Worm (Caenorhabditis elegans) whole organism, L1 larva: Measurements from ENCODE around the gene twk-21.
A peak's percentile ranks its signal among the peaks of the same experiment; 100 is the strongest.

Experiments used
- C04F5.9 ChIP-seq: sonication (generic microtip); optimal IDR thresholded peaks from 2 replicates; lab custom pipeline; 2016; ENCODE audit warnings: missing genetic modification characterization, missing compliant biosample characterization
- C16A3.4 ChIP-seq: fragments of 150-350 bp; optimal IDR thresholded peaks from 2 replicates; lab custom pipeline; 2014; ENCODE audit warnings: missing biosample characterization, missing genetic modification characterization
- C34B4.2 ChIP-seq: sonication (generic microtip); optimal IDR thresholded peaks from 2 replicates; lab custom pipeline; 2017; ENCODE audit warnings: mild to moderate bottlenecking, missing genetic modification characterization, missing compliant biosample characterization
- Y116A8C.19 ChIP-seq: sonication (generic microtip); optimal IDR thresholded peaks from 2 replicates; lab custom pipeline; 2016; ENCODE audit warnings: missing compliant biosample characterization, missing genetic modification characterization, borderline replicate concordance
- alr-1 ChIP-seq: fragments of 200-800 bp; sonication (Bioruptor generic); optimal IDR thresholded peaks from 2 replicates; lab custom pipeline; 2018; ENCODE audit warnings: borderline replicate concordance, mild to moderate bottlenecking, missing genetic modification characterization, missing compliant biosample characterization
- aly-2 ChIP-seq: fragments of 150-350 bp; optimal IDR thresholded peaks from 2 replicates; lab custom pipeline; 2014; ENCODE audit warnings: missing biosample characterization, missing genetic modification characterization
- ama-1 ChIP-seq: fragments of 150-350 bp; optimal IDR thresholded peaks from 2 replicates; lab custom pipeline; 2014
- blmp-1 ChIP-seq: fragments of 150-350 bp; optimal IDR thresholded peaks from 2 replicates; lab custom pipeline; 2014; ENCODE audit warnings: missing biosample characterization, missing genetic modification characterization
- ceh-8 ChIP-seq: fragments of 200-800 bp; sonication (Bioruptor generic); optimal IDR thresholded peaks from 2 replicates; lab custom pipeline; 2018; ENCODE audit warnings: mild to moderate bottlenecking, missing genetic modification characterization, moderate library complexity, missing compliant biosample characterization
- ceh-82 ChIP-seq, 3 experiments: fragments of 150-350 bp in 1 of 3; sonication (generic microtip) in 2 of 3; optimal IDR thresholded peaks; 2 replicates each; lab custom pipeline; 2014 to 2017; ENCODE audit warnings: missing biosample characterization in 3 of 3, missing genetic modification characterization in 3 of 3
- ceh-88 ChIP-seq: fragments of 200-800 bp; sonication (Bioruptor generic); IDR thresholded peaks from 2 replicates; pipeline ENCODE4 v1.3.6; 2022; ENCODE audit warnings: missing genetic modification characterization, missing compliant biosample characterization
- ceh-90 ChIP-seq: sonication (generic microtip); optimal IDR thresholded peaks from 2 replicates; lab custom pipeline; 2016; ENCODE audit warnings: missing genetic modification characterization, missing compliant biosample characterization
- ces-1 ChIP-seq: fragments of 150-350 bp; optimal IDR thresholded peaks from 2 replicates; lab custom pipeline; 2014; ENCODE audit warnings: missing biosample characterization, missing genetic modification reagents, missing genetic modification characterization
- dsc-1 ChIP-seq: sonication (generic microtip); optimal IDR thresholded peaks from 2 replicates; lab custom pipeline; 2016; ENCODE audit warnings: mild to moderate bottlenecking, missing genetic modification characterization, missing compliant biosample characterization
- efl-1 ChIP-seq, 4 experiments: fragments of 150-350 bp; optimal IDR thresholded peaks in 3 of 4; peaks in 1 of 4; 1 replicate in 1 of 4; 2 replicates in 3 of 4; lab custom pipeline; 2014; ENCODE audit warnings: missing biosample characterization in 2 of 4, missing genetic modification characterization in 2 of 4, missing genetic modification reagents in 2 of 4
- egl-13 ChIP-seq: sonication (generic microtip); optimal IDR thresholded peaks from 2 replicates; lab custom pipeline; 2016; ENCODE audit warnings: missing genotype, missing genetic modification reagents, missing genetic modification characterization, missing compliant biosample characterization
- egl-27 ChIP-seq, 2 experiments: fragments of 150-350 bp in 1 of 2; sonication (generic microtip); optimal IDR thresholded peaks; 3 replicates each; lab custom pipeline; 2017 to 2018; ENCODE audit warnings: missing biosample characterization in 2 of 2, missing genetic modification characterization in 2 of 2, missing genetic modification reagents in 2 of 2
- elt-2 ChIP-seq: sonication (generic microtip); optimal IDR thresholded peaks from 2 replicates; lab custom pipeline; 2016; ENCODE audit warnings: missing genetic modification characterization, mild to moderate bottlenecking, inconsistent platforms, missing compliant biosample characterization, missing genetic modification reagents
- elt-3 ChIP-seq, 6 experiments: fragments of 150-350 bp in 1 of 6; sonication (generic microtip); optimal IDR thresholded peaks; 2 replicates each; lab custom pipeline; 2017 to 2018; ENCODE audit warnings: missing biosample characterization in 6 of 6, missing genetic modification characterization in 6 of 6, inconsistent platforms in 1 of 6
- fkh-8 ChIP-seq: sonication (generic microtip); optimal IDR thresholded peaks from 2 replicates; lab custom pipeline; 2016; ENCODE audit warnings: mild to moderate bottlenecking, missing genetic modification characterization, missing compliant biosample characterization
- hlh-17 ChIP-seq: fragments of 200-800 bp; sonication (Bioruptor generic); optimal IDR thresholded peaks from 2 replicates; lab custom pipeline; 2018; ENCODE audit warnings: missing genetic modification characterization, mild to moderate bottlenecking, missing compliant biosample characterization, moderate library complexity, borderline replicate concordance
- hlh-4 ChIP-seq: sonication (generic microtip); optimal IDR thresholded peaks from 2 replicates; lab custom pipeline; 2016; ENCODE audit warnings: mild to moderate bottlenecking, missing genetic modification characterization, missing compliant biosample characterization
- jun-1 ChIP-seq: fragments of 150-350 bp; optimal IDR thresholded peaks from 2 replicates; lab custom pipeline; 2014; ENCODE audit warnings: missing biosample characterization, missing genetic modification reagents, missing genetic modification characterization
- lin-13 ChIP-seq: fragments of 150-350 bp; optimal IDR thresholded peaks from 2 replicates; lab custom pipeline; 2014; ENCODE audit warnings: missing biosample characterization, missing genetic modification reagents, missing genetic modification characterization
- lin-14 ChIP-seq: fragments of 200-800 bp; sonication (Bioruptor generic); optimal IDR thresholded peaks from 2 replicates; lab custom pipeline; 2018; ENCODE audit warnings: mild to moderate bottlenecking, missing genetic modification characterization, moderate library complexity, missing compliant biosample characterization
- lin-15B ChIP-seq: fragments of 150-350 bp; sonication (generic microtip); optimal IDR thresholded peaks from 3 replicates; lab custom pipeline; 2014; ENCODE audit warnings: missing biosample characterization, missing genetic modification characterization
- lin-35 ChIP-seq, 2 experiments: fragments of 150-350 bp; optimal IDR thresholded peaks; 2 replicates each; lab custom pipeline; 2014; ENCODE audit warnings: missing biosample characterization in 2 of 2, missing genetic modification characterization in 2 of 2, missing genetic modification reagents in 2 of 2
- lir-3 ChIP-seq: sonication (generic microtip); optimal IDR thresholded peaks from 2 replicates; lab custom pipeline; 2016; ENCODE audit warnings: mild to moderate bottlenecking, missing genetic modification characterization, moderate library complexity, missing compliant biosample characterization; ENCODE audit not compliant: poor library complexity
- mab-9 ChIP-seq: fragments of 200-800 bp; sonication (Bioruptor generic); IDR thresholded peaks from 2 replicates; pipeline ENCODE4 v1.3.6; 2022; ENCODE audit warnings: missing genetic modification reagents, missing genetic modification characterization, missing compliant biosample characterization
- mdl-1 ChIP-seq, 2 experiments: fragments of 150-350 bp; optimal IDR thresholded peaks; 2 replicates each; lab custom pipeline; 2014 to 2017; ENCODE audit warnings: missing biosample characterization in 2 of 2, missing genetic modification characterization in 2 of 2, inconsistent platforms in 1 of 2
- mef-2 ChIP-seq: fragments of 150-350 bp; optimal IDR thresholded peaks from 2 replicates; lab custom pipeline; 2014; ENCODE audit warnings: missing biosample characterization, missing genetic modification characterization
- nhr-11 ChIP-seq: fragments of 150-350 bp; optimal IDR thresholded peaks from 2 replicates; lab custom pipeline; 2014; ENCODE audit warnings: missing biosample characterization, missing genetic modification characterization
- nhr-12 ChIP-seq: sonication (generic microtip); optimal IDR thresholded peaks from 2 replicates; lab custom pipeline; 2017; ENCODE audit warnings: missing biosample characterization, missing genetic modification characterization
- nhr-19 ChIP-seq: fragments of 200-800 bp; sonication (Bioruptor generic); conservative IDR thresholded peaks from 2 replicates; pipeline ENCODE4 v1.3.6; 2022; ENCODE audit warnings: missing genetic modification characterization, missing compliant biosample characterization
- nhr-20 ChIP-seq: sonication (generic microtip); optimal IDR thresholded peaks from 2 replicates; lab custom pipeline; 2016; ENCODE audit warnings: mild to moderate bottlenecking, missing genetic modification characterization, missing compliant biosample characterization
- nhr-237 ChIP-seq: fragments of 150-350 bp; optimal IDR thresholded peaks from 2 replicates; lab custom pipeline; 2014; ENCODE audit warnings: missing biosample characterization, missing genetic modification characterization
- nhr-28 ChIP-seq: fragments of 150-350 bp; optimal IDR thresholded peaks from 2 replicates; lab custom pipeline; 2014; ENCODE audit warnings: missing biosample characterization, missing genetic modification characterization
- nhr-71 ChIP-seq: sonication (generic microtip); optimal IDR thresholded peaks from 2 replicates; lab custom pipeline; 2016; ENCODE audit warnings: mild to moderate bottlenecking, missing genetic modification characterization, moderate library complexity, missing compliant biosample characterization
- nhr-77 ChIP-seq: fragments of 150-350 bp; optimal IDR thresholded peaks from 2 replicates; lab custom pipeline; 2014; ENCODE audit warnings: missing biosample characterization, missing genetic modification characterization
- nhr-84 ChIP-seq: sonication (generic microtip); optimal IDR thresholded peaks from 2 replicates; lab custom pipeline; 2017; ENCODE audit warnings: missing biosample characterization, missing genetic modification characterization
- nhr-90 ChIP-seq: sonication (generic microtip); optimal IDR thresholded peaks from 2 replicates; lab custom pipeline; 2016; ENCODE audit warnings: mild to moderate bottlenecking, missing genetic modification characterization, missing compliant biosample characterization; ENCODE audit not compliant: poor library complexity
- pag-3 ChIP-seq: sonication (generic microtip); optimal IDR thresholded peaks from 2 replicates; lab custom pipeline; 2017; ENCODE audit warnings: missing genetic modification characterization, mild to moderate bottlenecking, missing compliant biosample characterization, antibody characterized with exemption, borderline replicate concordance; ENCODE audit not compliant: insufficient read depth
- pqm-1 ChIP-seq: sonication (generic microtip); optimal IDR thresholded peaks from 3 replicates; lab custom pipeline; 2017; ENCODE audit warnings: missing biosample characterization, missing genetic modification characterization
- skn-1 ChIP-seq: fragments of 150-350 bp; optimal IDR thresholded peaks from 2 replicates; lab custom pipeline; 2014; ENCODE audit warnings: missing biosample characterization, missing genetic modification characterization
- sox-4 ChIP-seq: sonication (generic microtip); optimal IDR thresholded peaks from 2 replicates; lab custom pipeline; 2016; ENCODE audit warnings: missing genetic modification characterization, missing compliant biosample characterization
- sptf-1 ChIP-seq: fragments of 150-350 bp; optimal IDR thresholded peaks from 2 replicates; lab custom pipeline; 2014; ENCODE audit warnings: missing biosample characterization, missing genetic modification characterization
- swsn-7 ChIP-seq: sonication (generic microtip); optimal IDR thresholded peaks from 2 replicates; lab custom pipeline; 2016; ENCODE audit warnings: missing genetic modification characterization, missing compliant biosample characterization
- unc-30 ChIP-seq: sonication (generic microtip); optimal IDR thresholded peaks from 2 replicates; lab custom pipeline; 2017; ENCODE audit warnings: missing biosample characterization, missing genetic modification characterization
- unc-62 ChIP-seq: fragments of 150-350 bp; optimal IDR thresholded peaks from 2 replicates; lab custom pipeline; 2014; ENCODE audit warnings: missing biosample characterization, missing genetic modification reagents, missing genetic modification characterization
- unc-86 ChIP-seq: sonication (generic microtip); optimal IDR thresholded peaks from 2 replicates; lab custom pipeline; 2016; ENCODE audit warnings: missing genetic modification characterization, missing compliant biosample characterization
- vab-15 ChIP-seq: sonication (generic microtip); optimal IDR thresholded peaks from 2 replicates; lab custom pipeline; 2017; ENCODE audit warnings: missing genotype, mild to moderate bottlenecking, missing genetic modification characterization, missing compliant biosample characterization
- ztf-4 ChIP-seq: fragments of 150-350 bp; optimal IDR thresholded peaks from 2 replicates; lab custom pipeline; 2014; ENCODE audit warnings: missing biosample characterization, missing genetic modification characterization

The twk-21 gene

DNA sequence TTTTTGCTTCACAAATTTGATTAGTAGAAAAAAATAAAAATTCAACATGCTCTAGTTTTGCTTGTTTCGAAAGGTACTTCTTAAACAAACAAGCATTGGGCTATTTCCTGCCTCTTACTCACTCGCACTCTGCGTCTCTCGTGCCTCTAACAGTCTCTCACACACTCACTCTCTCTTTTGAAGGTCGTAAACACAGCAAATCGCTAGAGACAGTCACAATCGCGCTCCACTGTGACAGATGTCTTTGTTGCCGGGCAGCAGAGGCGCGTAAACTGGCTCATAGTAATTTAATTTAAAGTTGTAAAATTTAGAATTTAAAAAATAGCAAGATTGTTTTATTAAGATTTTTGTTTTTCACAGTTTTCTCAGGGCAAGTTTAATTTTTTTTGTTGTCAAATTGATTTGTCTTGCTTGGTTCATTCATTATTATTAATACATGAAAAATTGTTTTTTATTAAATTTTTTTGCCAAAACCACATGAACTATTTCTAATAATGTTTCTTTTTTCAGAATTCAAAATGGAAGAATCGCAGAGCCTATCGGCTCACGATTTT lies 32.3 kb downstream of the twk-21 start, which contains the start of gene taf-3 (continued):
- TF ChIP-seq nhr-84 (tag; lab: Kevin White, UChicago) (no peak), jun-1 (tag; lab: Kevin White, UChicago) (no peak), blmp-1 (tag; lab: Kevin White, UChicago) (peak; percentile 76), alr-1 (no peak), egl-27 (tag; optimal IDR thresholded peaks at IDR 0.05; lab: Kevin White, UChicago) (no peak), egl-13 (tag; lab: Kevin White, UChicago) (no peak), swsn-7 (tag; lab: Kevin White, UChicago) (peak; percentile 22), nhr-12 (tag; lab: Kevin White, UChicago) (no peak), ces-1 (GFP tag; lab: Kevin White, UChicago) (no peak), nhr-90 (tag; lab: Kevin White, UChicago) (no peak), dsc-1 (peak; percentile 9), pqm-1 (no peak), Y116A8C.19 (tag; lab: Kevin White, UChicago) (no peak), lin-14 (GFP tag; lab: Kevin White, UChicago) (peak; percentile 82), ceh-8 (GFP tag; lab: Kevin White, UChicago) (no peak), ceh-90 (no peak), sox-4 (tag; lab: Kevin White, UChicago) (no peak), elt-2 (tag; lab: Kevin White, UChicago) (peak; percentile 25), pag-3 (no peak), elt-3 (tag; optimal IDR thresholded peaks at IDR 0.05; lab: Kevin White, UChicago) (no peak), nhr-77 (tag; lab: Kevin White, UChicago) (peak; percentile 5), mab-9 (no peak), lir-3 (tag; lab: Kevin White, UChicago) (no peak), mdl-1 (tag; optimal IDR thresholded peaks at IDR 0.05; lab: Kevin White, UChicago) (peak in 1 of 2 experiments; percentile 60), unc-62 (GFP tag; lab: Kevin White, UChicago) (no peak), ztf-4 (tag; lab: Kevin White, UChicago) (no peak), nhr-20 (peak; percentile 62), C16A3.4 (tag; lab: Kevin White, UChicago) (peak; percentile 59), ceh-82 (tag; optimal IDR thresholded peaks at IDR 0.05; lab: Kevin White, UChicago) (peak in 1 of 3 experiments; percentile 61), nhr-19 (no peak), lin-35 (GFP tag; optimal IDR thresholded peaks at IDR 0.05; lab: Kevin White, UChicago) (peak; percentile 24 to 70), efl-1 (optimal IDR thresholded peaks at IDR 0.05; lab: Kevin White, UChicago) (peak; percentile 30 to 68), efl-1 (GFP tag; optimal IDR thresholded peaks at IDR 0.05 in 1 of 2; lab: Kevin White, UChicago) (no peak), skn-1 (tag; lab: Kevin White, UChicago) (peak; percentile 36), aly-2 (no peak), fkh-8 (tag; lab: Kevin White, UChicago) (no peak), unc-86 (tag; lab: Kevin White, UChicago) (no peak), nhr-28 (tag; lab: Kevin White, UChicago) (no peak), C34B4.2 (no peak), ceh-88 (no peak), lin-13 (GFP tag; lab: Kevin White, UChicago) (no peak), lin-15B (peak; percentile 26), nhr-71 (tag; lab: Kevin White, UChicago) (peak; percentile 58), vab-15 (tag; lab: Kevin White, UChicago) (no peak), C04F5.9 (tag; lab: Kevin White, UChicago) (no peak), nhr-237 (tag; lab: Kevin White, UChicago) (no peak), sptf-1 (tag; lab: Kevin White, UChicago) (no peak), mef-2 (tag; lab: Kevin White, UChicago) (no peak), unc-30 (tag; lab: Kevin White, UChicago) (no peak), nhr-11 (tag; lab: Kevin White, UChicago) (no peak), hlh-4 (no peak), ama-1 (no peak), hlh-17 (GFP tag; lab: Kevin White, UChicago) (no peak)
